Worm (Caenorhabditis elegans): ENCODE results near the gene skr-19.

Gene skr-19

DNA sequence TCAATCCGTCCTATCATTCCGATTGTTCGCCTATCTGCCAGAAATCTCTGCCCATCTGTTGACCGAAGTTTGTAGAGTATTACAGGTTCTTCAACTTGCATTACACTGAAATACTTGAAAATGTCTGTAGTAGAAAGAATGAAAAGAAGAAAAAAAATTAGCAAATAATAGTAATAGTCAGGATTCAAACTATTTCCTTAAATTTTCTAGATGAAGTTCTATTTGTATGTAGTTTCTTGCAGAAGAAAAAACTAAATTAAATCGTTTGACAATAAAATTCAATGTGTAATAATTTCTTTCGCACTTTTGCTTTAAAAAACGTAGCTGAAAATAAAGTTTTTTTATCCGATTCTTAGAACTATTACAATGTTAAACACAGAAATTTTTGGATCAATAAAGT lies at the start of gene skr-19:
Gene skr-19 (minus strand): TSS at position 101 of the 400 bp plus-strand sequence.
- TF ChIP-seq tab-1 (GFP tag; IDR thresholded peaks at IDR 0.05): no peak
- TF ChIP-seq T22C8.4 (GFP tag; IDR thresholded peaks at IDR 0.05): no peak

DNA sequence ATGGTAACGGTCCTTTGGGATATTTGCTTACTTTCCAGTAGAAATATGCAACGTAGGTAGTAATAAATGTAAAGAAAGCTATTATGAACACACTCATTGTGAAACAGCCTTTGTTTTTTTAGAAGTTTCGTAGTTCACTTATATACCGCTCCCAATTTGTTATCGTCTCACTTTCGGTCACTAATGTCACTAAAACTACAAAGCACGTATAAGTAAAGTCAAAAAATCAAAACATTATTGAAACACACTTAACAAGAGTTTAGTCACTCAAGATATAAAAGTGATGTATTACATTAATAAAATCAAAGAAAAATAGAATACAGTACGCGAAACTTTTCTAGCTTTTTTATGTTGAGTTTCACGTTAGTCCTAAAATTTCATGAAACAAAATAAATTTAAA lies 49.6 kb upstream of the skr-19 start, which contains the start of gene cyp-14A3:
Gene cyp-14A3 (minus strand): TSS at position 101 of the 400 bp plus-strand sequence.
- TF ChIP-seq cog-1 (tag; optimal IDR thresholded peaks at IDR 0.05): no peak
- TF ChIP-seq T22C8.4 (GFP tag; IDR thresholded peaks at IDR 0.05): no peak
- TF ChIP-seq ztf-23 (GFP tag; IDR thresholded peaks at IDR 0.05): no peak
- no peak for TF ChIP-seq med-1 (GFP tag; optimal IDR thresholded peaks at IDR 0.05; ENCODE audit: insufficient read depth)
- TF ChIP-seq ref-1 (GFP tag; conservative IDR thresholded peaks at IDR 0.05): no peak
- TF ChIP-seq klf-2 (GFP tag; conservative IDR thresholded peaks at IDR 0.05): no peak
- TF ChIP-seq ztf-29 (GFP tag; IDR thresholded peaks at IDR 0.05): no peak

DNA sequence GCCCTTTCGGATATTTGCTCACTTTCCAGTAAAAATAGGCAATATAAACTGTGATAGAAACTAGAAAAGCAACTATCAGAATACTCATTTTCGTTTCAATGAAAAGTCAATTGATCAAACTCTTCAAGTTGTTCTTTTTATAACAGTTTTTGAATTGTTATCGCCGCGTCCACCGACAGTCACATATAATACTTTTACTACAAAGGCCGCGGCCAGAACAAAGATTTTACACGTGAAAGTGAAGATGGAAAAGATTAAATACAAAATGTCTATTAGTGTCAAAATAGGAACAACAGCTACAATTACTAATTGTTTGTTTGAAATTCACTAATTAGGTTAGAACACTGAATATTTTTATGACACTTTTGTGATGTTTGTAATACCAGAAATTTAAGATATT lies 45.1 kb upstream of the skr-19 start, which contains the start of gene cyp-14A2:
Gene cyp-14A2 (minus strand): TSS at position 101 of the 400 bp plus-strand sequence.
- TF ChIP-seq ztf-23 (GFP tag; IDR thresholded peaks at IDR 0.05) (no peak), klf-2 (GFP tag; conservative IDR thresholded peaks at IDR 0.05) (no peak), ref-1 (GFP tag; conservative IDR thresholded peaks at IDR 0.05) (no peak), flt-1 (GFP tag; IDR thresholded peaks at IDR 0.05) (no peak), tab-1 (GFP tag; IDR thresholded peaks at IDR 0.05) (no peak), med-1 (GFP tag; optimal IDR thresholded peaks at IDR 0.05; ENCODE audit: insufficient read depth) (no peak)

DNA sequence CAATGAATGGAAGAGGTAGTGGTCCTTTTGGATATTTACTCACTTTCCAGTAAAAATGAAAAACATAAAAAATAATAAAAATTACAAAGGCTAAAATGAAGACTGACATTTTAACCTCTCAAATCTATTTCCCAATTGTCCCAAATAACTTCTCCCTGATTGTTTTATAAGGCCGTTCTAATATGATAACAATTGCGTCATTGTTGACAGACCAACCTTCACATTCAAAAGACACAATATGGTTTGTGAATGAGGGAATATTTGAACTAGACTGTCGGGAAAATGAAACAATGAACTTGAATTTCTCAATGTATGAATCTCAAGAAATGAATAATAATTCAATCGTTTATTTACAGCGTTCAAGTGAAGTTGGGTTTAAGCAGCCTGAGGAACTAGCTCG lies 42.7 kb upstream of the skr-19 start, which contains the start of gene cyp-14A1:
Gene cyp-14A1 (minus strand): TSS at position 126 of the 400 bp plus-strand sequence.
- TF ChIP-seq flt-1 (GFP tag; IDR thresholded peaks at IDR 0.05) (no peak), ref-1 (GFP tag; conservative IDR thresholded peaks at IDR 0.05) (no peak), klf-2 (GFP tag; conservative IDR thresholded peaks at IDR 0.05) (no peak), med-1 (GFP tag; optimal IDR thresholded peaks at IDR 0.05; ENCODE audit: insufficient read depth) (no peak), tab-1 (GFP tag; IDR thresholded peaks at IDR 0.05) (no peak), cog-1 (tag; optimal IDR thresholded peaks at IDR 0.05) (no peak), ztf-29 (GFP tag; IDR thresholded peaks at IDR 0.05) (no peak), T22C8.4 (GFP tag; IDR thresholded peaks at IDR 0.05) (no peak), ztf-23 (GFP tag; IDR thresholded peaks at IDR 0.05) (no peak)

DNA sequence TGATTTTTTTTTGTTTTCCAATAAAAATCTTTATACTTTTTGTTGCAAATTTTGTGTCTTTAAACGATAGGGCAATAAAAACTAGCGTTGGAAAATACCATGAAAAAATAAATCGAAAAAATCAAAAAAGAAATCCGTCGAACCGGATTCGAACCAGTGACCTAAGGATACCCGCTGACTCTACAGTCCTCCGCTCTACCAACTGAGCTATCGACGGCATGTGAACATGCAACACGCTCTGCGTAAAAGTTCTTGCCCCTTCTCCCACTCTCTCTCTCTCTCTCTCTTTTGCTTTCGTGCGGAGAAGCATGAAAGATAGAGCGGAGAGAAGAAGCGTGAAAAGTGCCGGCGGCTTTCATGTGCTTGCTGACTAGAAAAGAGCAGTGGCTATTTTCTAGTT lies 40.0 kb upstream of the skr-19 start:
- TF ChIP-seq tab-1 (GFP tag; IDR thresholded peaks at IDR 0.05) (peak; percentile 92), klf-2 (GFP tag; conservative IDR thresholded peaks at IDR 0.05) (peak; percentile 90), ztf-29 (GFP tag; IDR thresholded peaks at IDR 0.05) (peak; percentile 88), flt-1 (GFP tag; IDR thresholded peaks at IDR 0.05) (peak; percentile 92), cog-1 (tag; optimal IDR thresholded peaks at IDR 0.05) (peak; percentile 44), ztf-23 (GFP tag; IDR thresholded peaks at IDR 0.05) (peak; percentile 94), T22C8.4 (GFP tag; IDR thresholded peaks at IDR 0.05) (peak; percentile 89), med-1 (GFP tag; optimal IDR thresholded peaks at IDR 0.05; ENCODE audit: insufficient read depth) (peak; percentile 28), ref-1 (GFP tag; conservative IDR thresholded peaks at IDR 0.05) (peak; percentile 77)

DNA sequence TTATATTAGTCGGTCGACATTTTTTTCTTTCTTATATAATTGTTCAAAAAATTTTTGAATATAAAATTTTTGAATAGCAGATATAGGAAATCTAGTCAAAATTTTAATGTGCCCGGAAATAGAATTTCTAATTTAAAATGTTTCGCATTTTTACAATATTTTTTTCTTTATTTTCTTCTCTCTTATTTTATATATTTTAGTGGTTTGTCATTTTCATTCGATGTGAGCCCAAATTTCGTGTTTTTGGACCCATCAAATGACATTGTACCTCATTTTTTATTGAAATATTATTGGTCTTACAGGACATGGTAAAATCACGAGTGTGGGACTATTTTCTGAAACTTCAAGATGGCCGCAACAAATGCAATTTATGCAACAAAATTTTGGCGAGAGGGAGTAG lies 37.7 kb upstream of the skr-19 start, which contains the start of gene K09A11.1:
Gene K09A11.1 (plus strand): TSS at position 301 of the 400 bp plus-strand sequence.
- TF ChIP-seq ref-1 (GFP tag; conservative IDR thresholded peaks at IDR 0.05) (no peak), klf-2 (GFP tag; conservative IDR thresholded peaks at IDR 0.05) (no peak), cog-1 (tag; optimal IDR thresholded peaks at IDR 0.05) (no peak), ztf-29 (GFP tag; IDR thresholded peaks at IDR 0.05) (no peak), ztf-23 (GFP tag; IDR thresholded peaks at IDR 0.05) (no peak), T22C8.4 (GFP tag; IDR thresholded peaks at IDR 0.05) (no peak), med-1 (GFP tag; optimal IDR thresholded peaks at IDR 0.05; ENCODE audit: insufficient read depth) (no peak), flt-1 (GFP tag; IDR thresholded peaks at IDR 0.05) (no peak), tab-1 (GFP tag; IDR thresholded peaks at IDR 0.05) (no peak)

DNA sequence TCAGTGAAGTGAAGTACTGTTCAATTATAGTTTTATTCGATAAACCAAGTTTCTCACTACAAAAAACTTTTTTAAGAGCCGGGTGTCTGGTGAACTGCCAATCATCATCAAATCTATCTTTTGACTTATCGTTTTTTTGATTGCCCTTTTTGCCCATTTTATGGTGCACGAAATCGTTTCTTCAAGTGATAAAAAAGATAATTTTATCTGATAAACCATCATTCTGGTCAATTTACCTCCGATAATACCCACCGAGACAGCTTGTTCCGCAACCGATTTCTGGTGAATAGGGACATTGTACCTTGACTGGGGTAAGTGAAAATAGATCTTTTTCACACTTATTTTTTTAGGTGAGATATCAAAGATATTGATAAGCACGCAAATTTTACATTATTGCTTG lies 33.1 kb upstream of the skr-19 start, which contains the start of gene K08H2.10:
Gene K08H2.10 (plus strand): TSS at position 230 of the 400 bp plus-strand sequence.
- TF ChIP-seq klf-2 (GFP tag; conservative IDR thresholded peaks at IDR 0.05) (no peak), ref-1 (GFP tag; conservative IDR thresholded peaks at IDR 0.05) (no peak), ztf-23 (GFP tag; IDR thresholded peaks at IDR 0.05) (no peak), T22C8.4 (GFP tag; IDR thresholded peaks at IDR 0.05) (no peak)

DNA sequence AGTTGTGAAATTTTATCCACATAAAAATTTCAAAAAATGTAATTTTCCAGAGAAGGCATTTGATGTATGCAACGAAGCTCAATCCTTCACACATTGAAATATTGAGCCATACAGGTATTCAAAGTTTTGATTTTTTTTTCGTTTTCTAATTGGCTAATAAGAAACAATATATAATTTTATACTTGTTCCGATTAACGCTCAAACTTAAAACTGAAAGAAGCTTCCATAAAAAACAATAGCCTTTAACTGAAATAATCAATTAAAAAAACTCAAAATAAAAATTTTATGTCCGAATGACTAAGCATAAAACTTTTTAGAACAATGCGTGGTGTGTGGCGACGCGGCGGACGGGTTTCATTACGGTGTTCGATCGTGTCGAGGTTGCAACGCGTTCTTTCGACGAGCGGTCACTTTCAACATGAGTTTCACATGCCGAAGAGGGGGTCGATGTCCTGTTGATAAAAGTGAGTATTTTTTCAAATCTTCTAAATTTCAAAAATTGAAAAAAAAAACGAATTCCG lies 27.5 kb upstream of the skr-19 start, which contains the start of gene nhr-32:
Gene nhr-32 (plus strand): TSS at position 51 of the 521 bp plus-strand sequence.
- TF ChIP-seq T22C8.4 (GFP tag; IDR thresholded peaks at IDR 0.05): no peak
- TF ChIP-seq klf-2 (GFP tag; conservative IDR thresholded peaks at IDR 0.05): no peak
- TF ChIP-seq med-1 (GFP tag; optimal IDR thresholded peaks at IDR 0.05; ENCODE audit: insufficient read depth): no peak
- no peak for TF ChIP-seq ref-1 (GFP tag; conservative IDR thresholded peaks at IDR 0.05)
- no peak for TF ChIP-seq ztf-23 (GFP tag; IDR thresholded peaks at IDR 0.05)
- TF ChIP-seq flt-1 (GFP tag; IDR thresholded peaks at IDR 0.05): no peak
- TF ChIP-seq ztf-29 (GFP tag; IDR thresholded peaks at IDR 0.05): no peak
- no peak for TF ChIP-seq tab-1 (GFP tag; IDR thresholded peaks at IDR 0.05)
- TF ChIP-seq cog-1 (tag; optimal IDR thresholded peaks at IDR 0.05): no peak

DNA sequence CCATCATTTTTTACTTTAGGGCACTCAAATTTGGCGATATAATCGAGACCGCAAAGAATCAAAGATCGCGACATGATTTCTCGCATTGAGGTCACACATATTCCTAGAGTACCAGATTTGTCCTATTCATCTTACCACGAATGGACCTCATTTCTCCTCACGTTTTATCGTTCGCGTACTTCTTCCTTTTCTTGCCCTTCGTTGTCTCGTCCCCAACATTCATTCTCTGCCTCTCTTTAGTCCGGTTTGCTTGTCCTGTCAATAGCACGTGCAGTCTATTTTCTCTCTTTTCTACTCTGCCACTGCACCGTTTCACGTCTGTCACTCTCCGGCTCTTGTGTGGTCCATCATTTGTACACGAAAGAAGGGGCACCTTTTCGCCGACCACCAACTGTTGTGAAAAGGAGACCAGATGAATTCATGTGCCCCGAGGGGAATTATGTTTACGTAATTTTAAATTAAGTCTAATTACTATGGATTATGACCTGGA lies 26.9 kb upstream of the skr-19 start:
- TF ChIP-seq klf-2 (GFP tag; conservative IDR thresholded peaks at IDR 0.05) (no peak), flt-1 (GFP tag; IDR thresholded peaks at IDR 0.05) (0 out of 2 replicates have a peak, but pooled peaks have one; percentile 51), ztf-29 (GFP tag; IDR thresholded peaks at IDR 0.05) (no peak), tab-1 (GFP tag; IDR thresholded peaks at IDR 0.05) (no peak), ref-1 (GFP tag; conservative IDR thresholded peaks at IDR 0.05) (no peak), T22C8.4 (GFP tag; IDR thresholded peaks at IDR 0.05) (no peak), med-1 (GFP tag; optimal IDR thresholded peaks at IDR 0.05; ENCODE audit: insufficient read depth) (no peak), ztf-23 (GFP tag; IDR thresholded peaks at IDR 0.05) (no peak), cog-1 (tag; optimal IDR thresholded peaks at IDR 0.05) (peak; percentile 30)

DNA sequence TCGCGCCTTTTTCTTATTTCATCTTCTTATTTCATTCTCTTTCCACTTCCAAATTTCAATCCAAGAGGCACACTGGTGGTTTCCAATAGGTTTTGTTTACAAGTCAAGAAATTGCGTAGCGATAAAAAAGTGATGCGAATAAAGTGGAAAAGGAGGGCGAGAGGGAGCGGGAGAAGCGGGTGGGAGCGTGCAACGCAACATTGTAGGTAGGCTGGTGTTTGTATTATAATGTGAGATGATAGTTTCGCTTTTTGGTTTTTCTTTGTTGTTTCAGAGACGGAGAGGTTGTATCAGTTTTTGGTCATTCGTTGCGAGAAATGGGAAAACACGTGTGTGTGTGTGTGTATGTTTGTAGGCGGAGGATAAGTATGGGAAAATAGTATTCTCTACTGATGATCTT lies 25.7 kb upstream of the skr-19 start:
- TF ChIP-seq ztf-29 (GFP tag; IDR thresholded peaks at IDR 0.05): no peak

All from whole organism, midembryonic.